Fruit fly (Drosophila melanogaster) whole organism, embryonic: ENCODE measurements around the gene CG33203.

ENCODE experiments used
- B-H1 ChIP-seq: fragments of 200-800 bp; sonication (Bioruptor generic); IDR thresholded peaks from 3 replicates; pipeline ENCODE4 v1.3.6; 2022; ENCODE audit warnings: missing biosample characterization, missing genetic modification characterization
- BEAF-32 ChIP-seq: fragments of 200-800 bp; sonication (Bioruptor generic); optimal IDR thresholded peaks from 3 replicates; lab custom pipeline; 2017; ENCODE audit warnings: missing biosample characterization, missing genetic modification characterization, mild to moderate bottlenecking, moderate library complexity, missing genetic modification reagents
- CG10565 ChIP-seq: fragments of 200-800 bp; sonication (Bioruptor generic); optimal IDR thresholded peaks from 3 replicates; lab custom pipeline; 2016; ENCODE audit warnings: missing biosample characterization, mild to moderate bottlenecking, missing genetic modification characterization
- CG13624 ChIP-seq: fragments of 200-800 bp; sonication (Bioruptor generic); optimal IDR thresholded peaks from 2 replicates; lab custom pipeline; 2016; ENCODE audit warnings: missing biosample characterization, missing genetic modification characterization
- CG15479 ChIP-seq: fragments of 200-800 bp; sonication (Bioruptor generic); optimal IDR thresholded peaks from 3 replicates; lab custom pipeline; 2019; ENCODE audit warnings: missing biosample characterization, mild to moderate bottlenecking, missing genetic modification characterization, moderate library complexity
- CG1603 ChIP-seq: fragments of 200-800 bp; sonication (Bioruptor generic); optimal IDR thresholded peaks from 2 replicates; lab custom pipeline; 2019; ENCODE audit warnings: missing biosample characterization, mild to moderate bottlenecking, missing genetic modification characterization, moderate library complexity
- CG18476 ChIP-seq: fragments of 200-800 bp; sonication (Bioruptor generic); optimal IDR thresholded peaks from 2 replicates; lab custom pipeline; 2016; ENCODE audit warnings: missing biosample characterization, mild to moderate bottlenecking, missing genetic modification characterization
- CG2199 ChIP-seq: fragments of 200-800 bp; sonication (Bioruptor generic); IDR thresholded peaks from 3 replicates; pipeline ENCODE4 v1.3.6; 2022; ENCODE audit warnings: missing biosample characterization, missing genetic modification characterization
- CG31388 ChIP-seq: fragments of 200-800 bp; sonication (Bioruptor generic); optimal IDR thresholded peaks from 2 replicates; lab custom pipeline; 2016; ENCODE audit warnings: missing biosample characterization, missing genetic modification characterization
- CG32767 ChIP-seq: fragments of 200-800 bp; sonication (Bioruptor generic); IDR thresholded peaks from 2 replicates; pipeline ENCODE4 v1.3.6; 2022; ENCODE audit warnings: missing biosample characterization, missing genetic modification characterization
- CG34376 ChIP-seq: fragments of 200-800 bp; sonication (Bioruptor generic); optimal IDR thresholded peaks from 2 replicates; lab custom pipeline; 2018; ENCODE audit warnings: missing biosample characterization, mild to moderate bottlenecking, missing genetic modification characterization
- CG4854 ChIP-seq: fragments of 200-800 bp; sonication (Bioruptor generic); optimal IDR thresholded peaks from 2 replicates; lab custom pipeline; 2016; ENCODE audit warnings: missing biosample characterization, missing genetic modification characterization, inconsistent platforms
- CG6175 ChIP-seq: fragments of 200-800 bp; sonication (Bioruptor generic); IDR thresholded peaks from 3 replicates; pipeline ENCODE4 v1.3.6; 2022; ENCODE audit warnings: missing biosample characterization, missing genetic modification characterization
- CG7271 ChIP-seq: fragments of 200-800 bp; sonication (Bioruptor generic); optimal IDR thresholded peaks from 2 replicates; lab custom pipeline; 2018; ENCODE audit warnings: missing biosample characterization, mild to moderate bottlenecking, missing genetic modification characterization, moderate library complexity
- CG8290 ChIP-seq, 3 experiments: fragments of 200-800 bp; sonication (Bioruptor generic); optimal IDR thresholded peaks; 2 replicates each; lab custom pipeline; 2016 to 2019; ENCODE audit warnings: missing biosample characterization in 3 of 3, missing genetic modification characterization in 3 of 3, mild to moderate bottlenecking in 2 of 3, moderate library complexity in 1 of 3
- CG8478 ChIP-seq: fragments of >200 bp; optimal IDR thresholded peaks from 2 replicates; lab custom pipeline; 2018
- CG8765 ChIP-seq: fragments of 200-800 bp; sonication (Bioruptor generic); IDR thresholded peaks from 2 replicates; pipeline ENCODE4 v1.3.6; 2022; ENCODE audit warnings: missing biosample characterization, missing genetic modification characterization
- CG9215 ChIP-seq: fragments of 200-800 bp; sonication (Bioruptor generic); IDR thresholded peaks from 2 replicates; pipeline ENCODE4 v1.3.6; 2022; ENCODE audit warnings: missing biosample characterization, missing genetic modification characterization
- CG9727 ChIP-seq: fragments of 200-800 bp; sonication (Bioruptor generic); optimal IDR thresholded peaks from 3 replicates; lab custom pipeline; 2017; ENCODE audit warnings: missing biosample characterization, mild to moderate bottlenecking, missing genetic modification characterization
- CG9876 ChIP-seq: fragments of 200-800 bp; sonication (Bioruptor generic); optimal IDR thresholded peaks from 2 replicates; lab custom pipeline; 2016; ENCODE audit warnings: missing biosample characterization, missing genetic modification characterization
- Dek ChIP-seq: fragments of 200-800 bp; sonication (Bioruptor generic); optimal IDR thresholded peaks from 3 replicates; lab custom pipeline; 2019; ENCODE audit warnings: missing biosample characterization, mild to moderate bottlenecking, missing genetic modification characterization, moderate library complexity
- Ets65A ChIP-seq: fragments of 200-800 bp; sonication (Bioruptor generic); peaks from one replicate; lab custom pipeline; 2016; ENCODE audit warnings: missing biosample characterization, missing genetic modification characterization
- Ets97D ChIP-seq: fragments of 200-800 bp; sonication (Bioruptor generic); optimal IDR thresholded peaks from 3 replicates; lab custom pipeline; 2016; ENCODE audit warnings: missing biosample characterization, missing genetic modification characterization
- HHEX ChIP-seq: fragments of 200-800 bp; sonication (Bioruptor generic); optimal IDR thresholded peaks from 3 replicates; lab custom pipeline; 2017; ENCODE audit warnings: missing biosample characterization, mild to moderate bottlenecking, missing genetic modification characterization, missing genetic modification reagents
- Hey ChIP-seq: fragments of 200-800 bp; sonication (Bioruptor generic); optimal IDR thresholded peaks from 3 replicates; lab custom pipeline; 2018; ENCODE audit warnings: missing biosample characterization, mild to moderate bottlenecking, missing genetic modification characterization
- Nf-YA ChIP-seq: fragments of 200-800 bp; sonication (Bioruptor generic); IDR thresholded peaks from 2 replicates; pipeline ENCODE4 v1.3.6; 2022; ENCODE audit warnings: missing biosample characterization, missing genetic modification characterization
- Oli ChIP-seq: fragments of 200-800 bp; sonication (Bioruptor generic); optimal IDR thresholded peaks from 2 replicates; lab custom pipeline; 2018; ENCODE audit warnings: missing biosample characterization, mild to moderate bottlenecking, missing genetic modification characterization, moderate library complexity
- PHDP ChIP-seq: fragments of 200-800 bp; sonication (Bioruptor generic); optimal IDR thresholded peaks from 3 replicates; lab custom pipeline; 2018; ENCODE audit warnings: missing biosample characterization, mild to moderate bottlenecking, missing genetic modification characterization, moderate library complexity
- Rx ChIP-seq: fragments of 200-800 bp; sonication (Bioruptor generic); IDR thresholded peaks from 2 replicates; pipeline ENCODE4 v1.3.6; 2022; ENCODE audit warnings: missing biosample characterization, missing genetic modification characterization
- Side ChIP-seq: fragments of 200-800 bp; sonication (Bioruptor generic); optimal IDR thresholded peaks from 2 replicates; lab custom pipeline; 2016; ENCODE audit warnings: missing biosample characterization, missing genetic modification characterization
- TFAM ChIP-seq: fragments of 200-800 bp; sonication (Bioruptor generic); optimal IDR thresholded peaks from 2 replicates; lab custom pipeline; 2017; ENCODE audit warnings: missing biosample characterization, missing genetic modification characterization, inconsistent platforms
- bab2 ChIP-seq: fragments of 200-800 bp; sonication (Bioruptor generic); optimal IDR thresholded peaks from 2 replicates; lab custom pipeline; 2016; ENCODE audit warnings: missing biosample characterization, missing genetic modification characterization
- cwo ChIP-seq: fragments of 200-800 bp; sonication (Bioruptor generic); optimal IDR thresholded peaks from 3 replicates; lab custom pipeline; 2017; ENCODE audit warnings: missing biosample characterization, missing genetic modification characterization, mild to moderate bottlenecking, moderate library complexity, missing genetic modification reagents
- dan ChIP-seq: fragments of 200-800 bp; sonication (Bioruptor generic); IDR thresholded peaks from 2 replicates; pipeline ENCODE4 v1.3.6; 2022; ENCODE audit warnings: missing biosample characterization, missing genetic modification characterization
- danr ChIP-seq: fragments of 200-800 bp; sonication (Bioruptor generic); IDR thresholded peaks from 2 replicates; pipeline ENCODE4 v1.3.6; 2022; ENCODE audit warnings: missing biosample characterization, missing genetic modification characterization
- dysf ChIP-seq: fragments of 200-800 bp; sonication (Bioruptor generic); IDR thresholded peaks from 3 replicates; pipeline ENCODE4 v1.3.6; 2022; ENCODE audit warnings: missing biosample characterization, missing genetic modification characterization
- eve ChIP-seq, 2 experiments: fragments of >200 bp; optimal IDR thresholded peaks; 2 replicates each; lab custom pipeline; 2017; ENCODE audit warnings: missing biosample characterization in 2 of 2, missing genetic modification characterization in 2 of 2
- fd64A ChIP-seq: fragments of 200-800 bp; sonication (Bioruptor generic); optimal IDR thresholded peaks from 3 replicates; lab custom pipeline; 2018; ENCODE audit warnings: missing biosample characterization, mild to moderate bottlenecking, missing genetic modification characterization
- gsb ChIP-seq: fragments of 200-800 bp; sonication (Bioruptor generic); IDR thresholded peaks from 2 replicates; pipeline ENCODE4 v1.3.6; 2022; ENCODE audit warnings: missing biosample characterization, missing genetic modification characterization
- lola ChIP-seq, 3 experiments: fragments of >200 bp in 2 of 3; fragments of 200-800 bp in 1 of 3; sonication (Bioruptor generic) in 1 of 3; optimal IDR thresholded peaks; 2 replicates each; lab custom pipeline; 2017 to 2019; ENCODE audit warnings: missing biosample characterization in 3 of 3, missing genetic modification characterization in 3 of 3, mild to moderate bottlenecking in 1 of 3, moderate library complexity in 1 of 3
- nau ChIP-seq: fragments of 200-800 bp; sonication (Bioruptor generic); optimal IDR thresholded peaks from 3 replicates; lab custom pipeline; 2017; ENCODE audit warnings: missing biosample characterization, mild to moderate bottlenecking, missing genetic modification characterization, missing genetic modification reagents
- oc ChIP-seq: fragments of 200-800 bp; sonication (Bioruptor generic); optimal IDR thresholded peaks from 2 replicates; lab custom pipeline; 2018; ENCODE audit warnings: missing biosample characterization, mild to moderate bottlenecking, missing genetic modification characterization, moderate library complexity
- pita ChIP-seq: fragments of 200-800 bp; sonication (Bioruptor generic); optimal IDR thresholded peaks from 2 replicates; lab custom pipeline; 2017; ENCODE audit warnings: missing biosample characterization, mild to moderate bottlenecking, missing genetic modification characterization
- sc ChIP-seq, 3 experiments: fragments of >200 bp in 2 of 3; fragments of 200-800 bp in 1 of 3; sonication (Bioruptor generic) in 1 of 3; optimal IDR thresholded peaks; 2 replicates in 2 of 3; 3 replicates in 1 of 3; lab custom pipeline; 2017; ENCODE audit warnings: mild to moderate bottlenecking in 1 of 3, missing biosample characterization in 1 of 3, missing genetic modification characterization in 1 of 3, missing genetic modification reagents in 1 of 3
- tin ChIP-seq: fragments of 200-800 bp; sonication (Bioruptor generic); optimal IDR thresholded peaks from 3 replicates; lab custom pipeline; 2016; ENCODE audit warnings: missing biosample characterization, missing genetic modification characterization
- vnd ChIP-seq: fragments of 200-800 bp; sonication (Bioruptor generic); IDR thresholded peaks from 3 replicates; pipeline ENCODE4 v1.3.6; 2022; ENCODE audit warnings: missing biosample characterization, missing genetic modification characterization; ENCODE audit not compliant: partially characterized antibody
- yki ChIP-seq: fragments of >200 bp; optimal IDR thresholded peaks from 3 replicates; lab custom pipeline; 2018

Gene CG33203

DNA sequence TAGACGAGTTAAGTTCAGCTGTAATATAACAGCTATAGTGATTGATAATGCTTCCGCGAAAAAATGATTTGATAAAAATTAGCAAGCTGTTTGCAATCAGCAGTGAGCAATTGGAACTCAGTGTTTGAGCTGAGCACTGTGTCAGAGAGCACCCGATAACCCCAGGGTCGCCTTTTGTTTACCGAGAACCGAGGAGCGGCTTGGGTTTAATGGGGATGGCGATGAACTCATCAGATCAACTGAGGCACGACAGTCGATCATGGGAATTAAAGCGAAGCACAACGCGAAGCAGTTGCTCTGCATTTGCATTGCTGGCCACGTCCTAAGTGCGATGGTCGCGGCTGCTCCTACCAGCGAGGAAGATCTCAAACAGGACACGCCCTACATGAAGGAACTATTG, 4.1 kb downstream of the CG33203 start, which contains the start of gene Nepl21:
Nepl21 (plus strand) TSS at position 260 of the 400 bp plus-strand sequence.
- TF ChIP-seq sc (optimal IDR thresholded peaks at IDR 0.05; lab: Kevin White, UChicago), result no peak
- no peak for TF ChIP-seq sc (GFP tag; optimal IDR thresholded peaks at IDR 0.05; lab: Kevin White, UChicago)
- peak; percentile 37 for TF ChIP-seq CG34376 (GFP tag; lab: Kevin White, UChicago)
- TF ChIP-seq CG32767 (GFP tag; lab: Robert Waterston, UW), result no peak
- peak; percentile 14 for TF ChIP-seq cwo
- TF ChIP-seq fd64A (GFP tag; lab: Kevin White, UChicago), result no peak
- TF ChIP-seq CG1603 (tag; lab: Kevin White, UChicago), result no peak

DNA sequence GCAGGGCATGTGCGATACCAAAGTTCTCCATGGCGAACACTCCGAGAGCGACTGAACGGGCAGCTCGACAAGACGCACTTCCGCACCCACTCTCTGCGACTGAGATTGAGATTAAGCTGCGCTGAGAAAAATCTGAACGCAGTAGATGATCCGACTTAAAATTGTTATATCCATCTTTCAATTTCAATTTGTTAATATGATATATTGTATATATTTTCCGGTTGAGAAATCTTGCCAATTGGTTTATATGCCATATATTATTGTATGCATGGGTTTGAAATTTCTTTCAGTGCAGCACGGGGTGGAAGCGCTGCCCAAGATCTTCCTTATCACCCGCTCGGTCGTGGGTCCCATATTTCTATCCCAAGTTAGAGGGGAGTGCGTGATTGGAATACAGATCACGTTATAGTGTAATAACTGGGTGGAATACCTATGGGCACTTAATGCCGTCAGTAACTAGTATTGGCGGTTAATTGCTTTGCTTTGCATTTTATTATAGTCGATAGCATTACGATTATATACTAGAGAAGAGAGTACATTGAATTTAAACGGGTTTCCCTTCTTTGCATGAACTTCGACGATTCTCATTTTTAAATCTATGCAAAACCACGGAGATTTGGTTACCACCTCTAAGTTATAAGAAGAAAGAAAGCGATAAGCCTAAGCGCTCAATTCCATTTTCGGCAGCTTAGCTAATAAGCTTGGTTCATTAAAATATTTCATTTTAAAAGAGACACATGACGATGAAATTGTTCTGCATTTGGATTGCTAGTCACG, 7.3 kb downstream of the CG33203 start, which contains the start of the genes Nepl19 and Nepl20:
Nepl19 (minus strand) TSS at position 57 of the 777 bp plus-strand sequence.
Nepl20 (plus strand) TSS at position 727 of the 777 bp plus-strand sequence.
- TF ChIP-seq CG9727 (GFP tag; lab: Kevin White, UChicago), result peak; percentile 83
- peak; percentile 7 for TF ChIP-seq Ets97D (GFP tag; lab: Kevin White, UChicago)
- peak; percentile 42 for TF ChIP-seq danr (GFP tag; lab: Robert Waterston, UW)
- no peak for TF ChIP-seq CG9876 (GFP tag; lab: Kevin White, UChicago)
- TF ChIP-seq TFAM (GFP tag; lab: Kevin White, UChicago), result no peak
- peak; percentile 78 for TF ChIP-seq gsb (GFP tag; lab: Robert Waterston, UW)
- no peak for TF ChIP-seq CG8290 (GFP tag; optimal IDR thresholded peaks at IDR 0.05; lab: Kevin White, UChicago)
- peak in 1 of 2 experiments; percentile 92 for TF ChIP-seq CG8290 (tag; optimal IDR thresholded peaks at IDR 0.05; lab: Kevin White, UChicago)
- peak; percentile 73 for TF ChIP-seq CG18476 (GFP tag; lab: Kevin White, UChicago)
- TF ChIP-seq yki (lab: Kevin White, UChicago), result no peak
- no peak for TF ChIP-seq CG10565 (GFP tag; lab: Kevin White, UChicago)
- peak; percentile 91 for TF ChIP-seq Ets65A (GFP tag; lab: Kevin White, UChicago)
- TF ChIP-seq CG4854, result no peak
- TF ChIP-seq Dek (tag; lab: Kevin White, UChicago), result peak; percentile 67
- peak; percentile 77 for TF ChIP-seq tin
- TF ChIP-seq HHEX, result peak; percentile 81
- TF ChIP-seq BEAF-32 (GFP tag; lab: Kevin White, UChicago), result peak; percentile 52
- TF ChIP-seq CG15479 (GFP tag; lab: Kevin White, UChicago), result no peak
- TF ChIP-seq CG2199 (GFP tag; lab: Robert Waterston, UW), result no peak
- peak; percentile 67 for TF ChIP-seq Nf-YA (GFP tag; lab: Robert Waterston, UW)
- TF ChIP-seq eve (GFP tag; optimal IDR thresholded peaks at IDR 0.05; lab: Kevin White, UChicago), result no peak
- peak; percentile 64 for TF ChIP-seq Rx (GFP tag; lab: Robert Waterston, UW)
- TF ChIP-seq CG8478 (lab: Kevin White, UChicago), result no peak
- no peak for TF ChIP-seq Hey
- peak in 1 of 3 experiments; percentile 68 for TF ChIP-seq lola (GFP tag; optimal IDR thresholded peaks at IDR 0.05; lab: Kevin White, UChicago)
- peak; percentile 65 for TF ChIP-seq B-H1 (GFP tag; lab: Robert Waterston, UW)
- TF ChIP-seq CG6175 (GFP tag; lab: Robert Waterston, UW), result peak; percentile 70; the same call in 2 of the 3 replicates
- TF ChIP-seq dysf (GFP tag; lab: Robert Waterston, UW), result peak; percentile 89
- TF ChIP-seq bab2 (GFP tag; lab: Kevin White, UChicago), result peak; percentile 22
- TF ChIP-seq CG8765 (GFP tag; lab: Robert Waterston, UW), result peak; percentile 37; the same call in 1 of the 2 replicates
- TF ChIP-seq CG7271 (tag; lab: Kevin White, UChicago), result no peak
- peak; percentile 42; the same call in 1 of the 2 replicates for TF ChIP-seq dan (GFP tag; lab: Robert Waterston, UW)
- TF ChIP-seq Oli, result peak; percentile 79
- peak; percentile 16 for TF ChIP-seq Side (GFP tag; lab: Kevin White, UChicago)
- no peak for TF ChIP-seq nau (GFP tag; lab: Kevin White, UChicago)
- peak; percentile 43 for TF ChIP-seq CG31388 (GFP tag; lab: Kevin White, UChicago)
- no peak for TF ChIP-seq vnd (GFP tag; lab: Robert Waterston, UW)
- TF ChIP-seq CG9215 (GFP tag; lab: Robert Waterston, UW), result peak; percentile 69
- no peak for TF ChIP-seq PHDP (tag; lab: Kevin White, UChicago)
- no peak for TF ChIP-seq pita (GFP tag; lab: Kevin White, UChicago)
- TF ChIP-seq oc (tag; lab: Kevin White, UChicago), result no peak
- TF ChIP-seq CG13624, result peak; percentile 50
